Worm (Caenorhabditis elegans) whole organism, L4 larva: ENCODE data around the gene F58B4.2.

Experiments
- ama-1 ChIP-seq: fragments of 150-350 bp; optimal IDR thresholded peaks from 2 replicates; lab custom pipeline; 2014; ENCODE audit warnings: inconsistent platforms, mixed read lengths
- ces-1 ChIP-seq: fragments of 150-350 bp; sonication (generic microtip); optimal IDR thresholded peaks from 4 replicates; lab custom pipeline; 2014; ENCODE audit warnings: missing biosample characterization, missing genetic modification reagents, missing genetic modification characterization
- cey-2 ChIP-seq: sonication (generic microtip); optimal IDR thresholded peaks from 3 replicates; lab custom pipeline; 2017; ENCODE audit warnings: missing genetic modification characterization, mild to moderate bottlenecking, missing compliant biosample characterization, antibody characterized with exemption, borderline replicate concordance; ENCODE audit not compliant: insufficient read depth
- dpl-1 ChIP-seq: fragments of 150-350 bp; optimal IDR thresholded peaks from 2 replicates; lab custom pipeline; 2014; ENCODE audit warnings: missing biosample characterization, missing genetic modification reagents, missing genetic modification characterization
- hmg-1.1 ChIP-seq: fragments of 200-800 bp; sonication (Bioruptor generic); IDR thresholded peaks from 2 replicates; pipeline ENCODE4 v1.3.6; 2022; ENCODE audit warnings: missing genetic modification reagents, missing genetic modification characterization, missing compliant biosample characterization
- lin-1 ChIP-seq: fragments of 200-800 bp; sonication (Bioruptor generic); IDR thresholded peaks from 2 replicates; pipeline ENCODE4 v1.3.6; 2022; ENCODE audit warnings: missing genetic modification reagents, missing genetic modification characterization, missing compliant biosample characterization
- lin-39 ChIP-seq: fragments of 150-350 bp; optimal IDR thresholded peaks from 2 replicates; lab custom pipeline; 2014; ENCODE audit warnings: missing biosample characterization, missing genetic modification reagents, missing genetic modification characterization
- mdl-1 ChIP-seq, 2 experiments: fragments of 150-350 bp in 1 of 2; sonication (generic microtip) in 1 of 2; optimal IDR thresholded peaks; 2 replicates each; lab custom pipeline; 2014 to 2017; ENCODE audit warnings: missing biosample characterization in 2 of 2, missing genetic modification characterization in 2 of 2
- mep-1 ChIP-seq: fragments of 150-350 bp; sonication (generic microtip); optimal IDR thresholded peaks from 3 replicates; lab custom pipeline; 2014; ENCODE audit warnings: missing biosample characterization, missing genetic modification characterization
- pha-4 ChIP-seq, 2 experiments: fragments of 150-350 bp in 1 of 2; fragments of 200-800 bp in 1 of 2; sonication (Bioruptor generic) in 1 of 2; IDR thresholded peaks in 1 of 2; optimal IDR thresholded peaks in 1 of 2; 2 replicates each; pipeline versions ENCODE4 v1.3.6 to Lab custom; 2014 to 2022; ENCODE audit warnings: missing genetic modification characterization in 2 of 2, missing genetic modification reagents in 2 of 2, missing biosample characterization in 1 of 2, missing compliant biosample characterization in 1 of 2
- spr-1 ChIP-seq: sonication (generic microtip); optimal IDR thresholded peaks from 2 replicates; lab custom pipeline; 2016; ENCODE audit warnings: mild to moderate bottlenecking, missing genetic modification characterization, missing compliant biosample characterization
- ztf-7 ChIP-seq: fragments of 150-350 bp; optimal IDR thresholded peaks from 2 replicates; lab custom pipeline; 2014; ENCODE audit warnings: missing biosample characterization, missing genetic modification characterization

DNA sequence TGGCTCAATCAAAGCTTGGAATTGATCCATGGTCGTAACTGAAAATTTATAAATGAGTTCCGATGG is 21.3 kb downstream of the F58B4.2 start, which contains the start of gene sec-61.G:
- TF ChIP-seq ztf-7 (no peak), cey-2 (tag; lab: Kevin White, UChicago) (no peak), mep-1 (no peak), ama-1 (lab: Kevin White, UChicago) (no peak), lin-39 (no peak), ces-1 (GFP tag; lab: Kevin White, UChicago) (no peak), hmg-1.1 (GFP tag; lab: Robert Waterston, UW) (no peak), spr-1 (tag; lab: Kevin White, UChicago) (no peak), pha-4 (GFP tag; IDR thresholded peaks at IDR 0.05; lab: Robert Waterston, UW) (no peak), pha-4 (tag; optimal IDR thresholded peaks at IDR 0.05; lab: Kevin White, UChicago) (no peak), mdl-1 (tag; optimal IDR thresholded peaks at IDR 0.05; lab: Kevin White, UChicago) (no peak), lin-1 (GFP tag; lab: Robert Waterston, UW) (no peak), dpl-1 (GFP tag; lab: Kevin White, UChicago) (no peak)
